Fruit fly (Drosophila melanogaster) whole organism, prepupa: Measurements from ENCODE around the gene Epp.

Experiments used
- Blimp-1 ChIP-seq: fragments of 200-800 bp; sonication (Bioruptor generic); optimal IDR thresholded peaks from 3 replicates; lab custom pipeline; 2017; ENCODE audit warnings: missing biosample characterization, missing genetic modification characterization, mild to moderate bottlenecking, moderate library complexity, missing genetic modification reagents
- CG10631 ChIP-seq: fragments of 200-800 bp; sonication (Bioruptor generic); optimal IDR thresholded peaks from 2 replicates; lab custom pipeline; 2016; ENCODE audit warnings: missing biosample characterization, missing genetic modification characterization
- CG10669 ChIP-seq: fragments of 200-800 bp; sonication (Bioruptor generic); optimal IDR thresholded peaks from 3 replicates; lab custom pipeline; 2018; ENCODE audit warnings: missing biosample characterization, mild to moderate bottlenecking, missing genetic modification characterization, moderate library complexity
- CG11294 ChIP-seq: fragments of 200-800 bp; sonication (Bioruptor generic); IDR thresholded peaks from 2 replicates; pipeline ENCODE4 v1.3.6; 2022; ENCODE audit warnings: missing biosample characterization, missing genetic modification characterization
- CG11762 ChIP-seq: fragments of 200-800 bp; sonication (Bioruptor generic); optimal IDR thresholded peaks from 3 replicates; lab custom pipeline; 2016; ENCODE audit warnings: missing biosample characterization, missing genetic modification characterization; ENCODE audit not compliant: insufficient read depth
- CG1621 ChIP-seq: fragments of 200-800 bp; sonication (Bioruptor generic); optimal IDR thresholded peaks from 3 replicates; lab custom pipeline; 2018; ENCODE audit warnings: missing biosample characterization, mild to moderate bottlenecking, missing genetic modification characterization
- CG3032 ChIP-seq: fragments of 200-800 bp; optimal IDR thresholded peaks from 2 replicates; lab custom pipeline; 2019; ENCODE audit warnings: missing biosample characterization, mild to moderate bottlenecking, missing genetic modification characterization, moderate library complexity
- CG31627 ChIP-seq: fragments of 200-800 bp; sonication (Bioruptor generic); optimal IDR thresholded peaks from 3 replicates; lab custom pipeline; 2016; ENCODE audit warnings: missing biosample characterization, missing genetic modification characterization
- CG32006 ChIP-seq: fragments of 200-800 bp; sonication (Bioruptor generic); optimal IDR thresholded peaks from 3 replicates; lab custom pipeline; 2017; ENCODE audit warnings: missing biosample characterization, mild to moderate bottlenecking, missing genetic modification characterization
- CG34406 ChIP-seq: fragments of 200-800 bp; sonication (Bioruptor generic); optimal IDR thresholded peaks from 3 replicates; lab custom pipeline; 2016; ENCODE audit warnings: missing biosample characterization, missing genetic modification characterization
- CG4318 ChIP-seq: fragments of 200-800 bp; sonication (Bioruptor generic); optimal IDR thresholded peaks from 3 replicates; lab custom pipeline; 2017; ENCODE audit warnings: missing biosample characterization, mild to moderate bottlenecking, missing genetic modification characterization
- CG6163 ChIP-seq: fragments of 200-800 bp; sonication (Bioruptor generic); IDR thresholded peaks from 3 replicates; pipeline ENCODE4 v1.3.6; 2022; ENCODE audit warnings: missing biosample characterization, missing genetic modification characterization
- CG6276 ChIP-seq: fragments of 200-800 bp; sonication (Bioruptor generic); optimal IDR thresholded peaks from 2 replicates; lab custom pipeline; 2017; ENCODE audit warnings: missing biosample characterization, mild to moderate bottlenecking, missing genetic modification characterization
- CG6792 ChIP-seq: fragments of 200-800 bp; sonication (Bioruptor generic); optimal IDR thresholded peaks from 3 replicates; lab custom pipeline; 2016; ENCODE audit warnings: missing biosample characterization, missing genetic modification characterization
- CG6808 ChIP-seq: fragments of 200-800 bp; sonication (Bioruptor generic); optimal IDR thresholded peaks from 3 replicates; lab custom pipeline; 2017; ENCODE audit warnings: missing biosample characterization, missing genetic modification characterization, mild to moderate bottlenecking, moderate library complexity, missing genetic modification reagents
- CG6854 ChIP-seq: fragments of 200-800 bp; sonication (Bioruptor generic); optimal IDR thresholded peaks from 2 replicates; lab custom pipeline; 2017; ENCODE audit warnings: missing biosample characterization, mild to moderate bottlenecking, missing genetic modification characterization
- CG7368 ChIP-seq: fragments of 200-800 bp; sonication (Bioruptor generic); optimal IDR thresholded peaks from 3 replicates; lab custom pipeline; 2016; ENCODE audit warnings: missing biosample characterization, missing genetic modification characterization
- CG8119 ChIP-seq: fragments of 200-800 bp; sonication (Bioruptor generic); IDR thresholded peaks from 3 replicates; pipeline ENCODE4 v1.3.6; 2022; ENCODE audit warnings: missing biosample characterization, missing genetic modification characterization
- CG8319 ChIP-seq: fragments of 200-800 bp; sonication (Bioruptor generic); optimal IDR thresholded peaks from 3 replicates; lab custom pipeline; 2016; ENCODE audit warnings: missing biosample characterization, missing genetic modification characterization
- CG9139 ChIP-seq: fragments of 200-800 bp; sonication (Bioruptor generic); optimal IDR thresholded peaks from 3 replicates; lab custom pipeline; 2017; ENCODE audit warnings: missing biosample characterization, mild to moderate bottlenecking, missing genetic modification characterization
- Eip78C ChIP-seq: fragments of 200-800 bp; sonication (Bioruptor generic); peaks from one replicate; lab custom pipeline; 2016; ENCODE audit warnings: missing biosample characterization, missing genetic modification characterization
- Ets21C ChIP-seq: fragments of 200-800 bp; sonication (Bioruptor generic); optimal IDR thresholded peaks from 3 replicates; lab custom pipeline; 2016; ENCODE audit warnings: missing biosample characterization, missing genetic modification characterization
- Ets96B ChIP-seq: fragments of 200-800 bp; optimal IDR thresholded peaks from 2 replicates; lab custom pipeline; 2019; ENCODE audit warnings: missing biosample characterization, mild to moderate bottlenecking, missing genetic modification characterization, moderate library complexity
- Gug ChIP-seq: fragments of 200-800 bp; sonication (Bioruptor generic); IDR thresholded peaks from 2 replicates; pipeline ENCODE4 v1.3.6; 2022; ENCODE audit warnings: missing biosample characterization, missing genetic modification characterization
- Hr4 ChIP-seq: fragments of 200-800 bp; sonication (Bioruptor generic); optimal IDR thresholded peaks from 3 replicates; lab custom pipeline; 2016; ENCODE audit warnings: missing biosample characterization, missing genetic modification characterization
- Met ChIP-seq: fragments of 200-800 bp; sonication (Bioruptor generic); optimal IDR thresholded peaks from 3 replicates; lab custom pipeline; 2016; ENCODE audit warnings: missing biosample characterization, missing genetic modification characterization
- Sox102F ChIP-seq: fragments of 200-800 bp; sonication (Bioruptor generic); optimal IDR thresholded peaks from 2 replicates; lab custom pipeline; 2016; ENCODE audit warnings: missing biosample characterization, mild to moderate bottlenecking, missing genetic modification characterization
- Sox14 ChIP-seq: fragments of 200-800 bp; sonication (Bioruptor generic); optimal IDR thresholded peaks from 3 replicates; lab custom pipeline; 2016; ENCODE audit warnings: missing biosample characterization, missing genetic modification characterization
- achi ChIP-seq: fragments of 200-800 bp; sonication (Bioruptor generic); optimal IDR thresholded peaks from 3 replicates; lab custom pipeline; 2016; ENCODE audit warnings: missing biosample characterization, missing genetic modification characterization
- acj6 ChIP-seq: fragments of 200-800 bp; sonication (Bioruptor generic); optimal IDR thresholded peaks from 3 replicates; lab custom pipeline; 2016; ENCODE audit warnings: missing biosample characterization, missing genetic modification characterization
- cyc ChIP-seq: fragments of 200-800 bp; sonication (Bioruptor generic); optimal IDR thresholded peaks from 3 replicates; lab custom pipeline; 2016; ENCODE audit warnings: missing biosample characterization, missing genetic modification characterization
- dac ChIP-seq: fragments of 200-800 bp; sonication (Bioruptor generic); optimal IDR thresholded peaks from 2 replicates; lab custom pipeline; 2017; ENCODE audit warnings: missing biosample characterization, mild to moderate bottlenecking, missing genetic modification characterization
- dsx ChIP-seq: fragments of 200-800 bp; optimal IDR thresholded peaks from 3 replicates; lab custom pipeline; 2019; ENCODE audit warnings: missing biosample characterization, mild to moderate bottlenecking, missing genetic modification characterization, moderate library complexity; ENCODE audit not compliant: poor library complexity, severe bottlenecking
- eg ChIP-seq: fragments of 200-800 bp; sonication (Bioruptor generic); IDR thresholded peaks from 3 replicates; pipeline ENCODE4 v1.3.6; 2022; ENCODE audit warnings: missing biosample characterization, missing genetic modification characterization
- esn ChIP-seq: fragments of 200-800 bp; sonication (Bioruptor generic); optimal IDR thresholded peaks from 2 replicates; lab custom pipeline; 2016; ENCODE audit warnings: missing biosample characterization, mild to moderate bottlenecking, missing genetic modification characterization, moderate library complexity
- fkh ChIP-seq: fragments of 200-800 bp; sonication (Bioruptor generic); optimal IDR thresholded peaks from 3 replicates; lab custom pipeline; 2017; ENCODE audit warnings: missing biosample characterization, mild to moderate bottlenecking, missing genetic modification characterization, moderate library complexity
- net ChIP-seq: fragments of 200-800 bp; sonication (Bioruptor generic); optimal IDR thresholded peaks from 3 replicates; lab custom pipeline; 2016; ENCODE audit warnings: missing biosample characterization, missing genetic modification characterization
- pdm3 ChIP-seq: fragments of 200-800 bp; sonication (Bioruptor generic); optimal IDR thresholded peaks from 3 replicates; lab custom pipeline; 2016; ENCODE audit warnings: missing biosample characterization, missing genetic modification characterization
- salr ChIP-seq, 2 experiments: fragments of 200-800 bp; sonication (Bioruptor generic); optimal IDR thresholded peaks; 3 replicates each; lab custom pipeline; 2016 to 2018; ENCODE audit warnings: missing biosample characterization in 2 of 2, missing genetic modification characterization in 2 of 2, mild to moderate bottlenecking in 1 of 2
- spab ChIP-seq: fragments of 200-800 bp; sonication (Bioruptor generic); optimal IDR thresholded peaks from 2 replicates; lab custom pipeline; 2017; ENCODE audit warnings: missing biosample characterization, mild to moderate bottlenecking, missing genetic modification characterization, missing genetic modification reagents
- ss ChIP-seq, 2 experiments: fragments of 200-800 bp; sonication (Bioruptor generic); optimal IDR thresholded peaks; 2 replicates in 1 of 2; 3 replicates in 1 of 2; lab custom pipeline; 2017 to 2018; ENCODE audit warnings: mild to moderate bottlenecking in 2 of 2, missing biosample characterization in 2 of 2, missing genetic modification characterization in 2 of 2, moderate library complexity in 1 of 2
- svp ChIP-seq: fragments of 200-800 bp; sonication (Bioruptor generic); peaks from one replicate; lab custom pipeline; 2016; ENCODE audit warnings: missing biosample characterization, missing genetic modification characterization
- vri ChIP-seq: fragments of 200-800 bp; sonication (Bioruptor generic); optimal IDR thresholded peaks from 3 replicates; lab custom pipeline; 2016; ENCODE audit warnings: missing biosample characterization, mild to moderate bottlenecking, missing genetic modification characterization

Epp gene

DNA sequence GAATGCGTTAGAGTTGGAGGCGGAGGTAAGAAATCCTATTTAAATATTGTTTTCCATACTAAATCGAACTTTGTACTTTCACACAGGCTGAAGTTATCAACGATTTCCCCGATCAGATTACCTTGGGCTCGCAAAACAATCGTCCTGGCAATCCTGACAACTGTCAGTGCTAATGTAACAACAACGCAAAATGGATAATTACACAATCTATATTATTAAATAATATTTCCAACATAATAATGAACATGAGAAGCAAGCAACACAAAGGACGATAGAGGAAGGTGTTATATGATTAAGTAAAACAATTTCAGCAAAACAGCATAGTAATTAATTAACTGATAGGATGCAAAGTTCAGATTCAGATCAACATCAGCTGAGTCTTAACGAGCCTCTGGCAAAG lies 1.9 kb upstream of the Epp start:
- TF ChIP-seq CG6163 (GFP tag; lab: Robert Waterston, UW) (no peak), CG3032 (tag; lab: Kevin White, UChicago) (no peak), CG10631 (GFP tag; lab: Kevin White, UChicago) (no peak), Blimp-1 (GFP tag; lab: Kevin White, UChicago) (no peak), net (no peak), CG1621 (tag; lab: Kevin White, UChicago) (no peak), Gug (GFP tag; lab: Robert Waterston, UW) (no peak), vri (GFP tag; lab: Kevin White, UChicago) (no peak), fkh (GFP tag; lab: Kevin White, UChicago) (no peak), salr (GFP tag; optimal IDR thresholded peaks at IDR 0.05; lab: Kevin White, UChicago) (no peak), CG11762 (GFP tag; lab: Kevin White, UChicago) (no peak), acj6 (GFP tag; lab: Kevin White, UChicago) (no peak), CG10669 (GFP tag; lab: Kevin White, UChicago) (no peak), Sox102F (GFP tag; lab: Kevin White, UChicago) (no peak), ss (GFP tag; optimal IDR thresholded peaks at IDR 0.05; lab: Kevin White, UChicago) (no peak), CG4318 (GFP tag; lab: Kevin White, UChicago) (no peak), Hr4 (GFP tag; lab: Kevin White, UChicago) (no peak)

DNA sequence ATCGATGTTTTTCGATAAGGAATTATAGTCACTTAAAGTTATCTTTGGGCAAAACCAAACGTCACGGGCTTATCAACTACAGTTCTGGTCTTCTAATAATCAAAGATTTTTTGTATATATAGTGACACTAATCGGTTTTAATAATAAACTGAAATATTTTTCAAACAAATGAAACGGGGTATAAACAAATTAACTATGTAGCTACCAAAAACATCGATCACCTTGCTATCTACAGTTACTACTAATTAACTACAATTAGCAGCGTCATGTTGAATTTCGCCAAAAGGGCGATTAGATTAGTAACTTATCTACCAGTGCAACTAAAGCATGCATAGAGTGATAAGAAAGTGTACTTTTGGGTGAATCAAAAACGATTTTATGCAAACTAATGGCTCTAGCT lies 1.4 kb downstream of the Epp start:
- no peak for TF ChIP-seq CG1621 (tag; lab: Kevin White, UChicago)
- TF ChIP-seq CG6276 (GFP tag; lab: Kevin White, UChicago): no peak
- no peak for TF ChIP-seq CG9139
- TF ChIP-seq Blimp-1 (GFP tag; lab: Kevin White, UChicago): no peak
- no peak for TF ChIP-seq CG8319 (GFP tag; lab: Kevin White, UChicago)
- no peak for TF ChIP-seq Eip78C
- TF ChIP-seq CG10631 (GFP tag; lab: Kevin White, UChicago): no peak
- no peak for TF ChIP-seq achi (GFP tag; lab: Kevin White, UChicago)
- no peak for TF ChIP-seq eg
- TF ChIP-seq CG34406 (GFP tag; lab: Kevin White, UChicago): no peak
- TF ChIP-seq Met: no peak
- TF ChIP-seq pdm3: no peak
- no peak for TF ChIP-seq Ets21C (GFP tag; lab: Kevin White, UChicago)
- no peak for TF ChIP-seq ss (GFP tag; optimal IDR thresholded peaks at IDR 0.05; lab: Kevin White, UChicago)
- no peak for TF ChIP-seq CG31627 (GFP tag; lab: Kevin White, UChicago)
- no peak for TF ChIP-seq dsx
- no peak for TF ChIP-seq dac (GFP tag; lab: Kevin White, UChicago)

DNA sequence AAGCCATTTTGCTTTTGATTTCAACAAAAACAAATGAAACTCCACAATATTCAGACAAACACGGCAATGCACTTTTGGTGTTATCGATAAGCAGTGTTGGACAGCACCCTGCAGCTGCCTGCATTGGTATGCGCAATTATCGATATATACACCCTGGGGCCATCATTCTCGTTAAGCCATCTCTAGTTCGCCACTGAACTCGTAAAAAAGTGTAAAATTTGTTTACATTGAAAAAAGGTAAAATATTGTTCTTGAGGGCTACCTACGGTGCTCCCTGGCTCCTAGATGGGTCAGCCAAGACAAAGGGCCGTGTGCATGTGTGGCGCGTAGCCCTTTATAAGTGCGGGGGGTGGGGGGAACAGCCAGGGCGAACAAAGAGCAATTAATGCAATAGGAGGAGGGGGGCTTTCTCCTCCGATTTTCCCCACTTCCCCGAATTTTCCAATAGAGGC lies 6.2 kb downstream of the Epp start, which contains the start of the genes CG13603 and CG5902:
TSS of gene CG13603 (minus strand) at position 91 of the 452 bp plus-strand sequence.
TSS of gene CG5902 (plus strand) at position 164 of the 452 bp plus-strand sequence.
- TF ChIP-seq Ets96B (tag; lab: Kevin White, UChicago) (peak; percentile 11), CG34406 (GFP tag; lab: Kevin White, UChicago) (peak; percentile 34), vri (GFP tag; lab: Kevin White, UChicago) (no peak), CG31627 (GFP tag; lab: Kevin White, UChicago) (no peak), CG6163 (GFP tag; lab: Robert Waterston, UW) (peak; percentile 69; the same call in 1 of the 3 replicates), esn (GFP tag; lab: Kevin White, UChicago) (peak; percentile 61), CG11294 (no peak), CG6792 (peak; percentile 29), cyc (peak; percentile 57), spab (GFP tag; lab: Kevin White, UChicago) (peak; percentile 31), CG3032 (tag; lab: Kevin White, UChicago) (no peak), eg (no peak), dsx (peak; percentile 36), CG7368 (GFP tag; lab: Kevin White, UChicago) (peak; percentile 26), net (peak; percentile 28), CG4318 (GFP tag; lab: Kevin White, UChicago) (no peak), CG8119 (GFP tag; lab: Robert Waterston, UW) (no peak), Sox14 (GFP tag; lab: Kevin White, UChicago) (peak; percentile 96), svp (GFP tag; lab: Kevin White, UChicago) (peak; percentile 79), CG32006 (GFP tag; lab: Kevin White, UChicago) (no peak), ss (GFP tag; optimal IDR thresholded peaks at IDR 0.05; lab: Kevin White, UChicago) (peak in 1 of 2 experiments; percentile 72), CG6854 (GFP tag; lab: Kevin White, UChicago) (peak; percentile 45), CG6808 (GFP tag; lab: Kevin White, UChicago) (peak; percentile 40)
